Fruit fly (Drosophila melanogaster) whole organism, embryonic: ENCODE data around the gene CG9360.
A peak's percentile ranks its signal among the peaks of the same experiment; 100 is the strongest.

ENCODE experiments used
- ATbp ChIP-seq: fragments of 200-800 bp; sonication (Bioruptor generic); optimal IDR thresholded peaks from 2 replicates; lab custom pipeline; 2017; ENCODE audit warnings: missing biosample characterization, mild to moderate bottlenecking, missing genetic modification characterization, missing genetic modification reagents
- Abd-B ChIP-seq: fragments of 200-800 bp; sonication (Bioruptor generic); optimal IDR thresholded peaks from 2 replicates; lab custom pipeline; 2018; ENCODE audit warnings: missing biosample characterization, mild to moderate bottlenecking, missing genetic modification characterization, moderate library complexity
- Adf1 ChIP-seq: fragments of 200-800 bp; sonication (Bioruptor generic); IDR thresholded peaks from 2 replicates; pipeline ENCODE4 v1.3.6; 2022; ENCODE audit warnings: missing biosample characterization, missing genetic modification characterization
- B-H1 ChIP-seq: fragments of 200-800 bp; sonication (Bioruptor generic); IDR thresholded peaks from 3 replicates; pipeline ENCODE4 v1.3.6; 2022; ENCODE audit warnings: missing biosample characterization, missing genetic modification characterization
- BtbVII ChIP-seq: fragments of 200-800 bp; sonication (Bioruptor generic); optimal IDR thresholded peaks from 3 replicates; lab custom pipeline; 2017; ENCODE audit warnings: missing biosample characterization, mild to moderate bottlenecking, missing genetic modification characterization
- CG11093 ChIP-seq: fragments of 200-800 bp; sonication (Bioruptor generic); IDR thresholded peaks from 3 replicates; pipeline ENCODE4 v1.3.6; 2022; ENCODE audit warnings: missing biosample characterization, missing genetic modification characterization
- CG15514 ChIP-seq: fragments of 200-800 bp; sonication (Bioruptor generic); optimal IDR thresholded peaks from 3 replicates; lab custom pipeline; 2017; ENCODE audit warnings: missing biosample characterization, missing genetic modification characterization, mild to moderate bottlenecking, moderate library complexity, missing genetic modification reagents
- CG16815 ChIP-seq: fragments of 200-800 bp; sonication (Bioruptor generic); optimal IDR thresholded peaks from 3 replicates; lab custom pipeline; 2017; ENCODE audit warnings: missing biosample characterization, mild to moderate bottlenecking, missing genetic modification characterization
- CG2678 ChIP-seq: fragments of 200-800 bp; sonication (Bioruptor generic); optimal IDR thresholded peaks from 3 replicates; lab custom pipeline; 2019; ENCODE audit warnings: missing biosample characterization, mild to moderate bottlenecking, missing genetic modification characterization, moderate library complexity
- CG3281 ChIP-seq: fragments of 200-800 bp; sonication (Bioruptor generic); optimal IDR thresholded peaks from 3 replicates; lab custom pipeline; 2017; ENCODE audit warnings: missing biosample characterization, mild to moderate bottlenecking, missing genetic modification characterization
- CG4328 ChIP-seq: fragments of 200-800 bp; sonication (Bioruptor generic); optimal IDR thresholded peaks from 3 replicates; lab custom pipeline; 2017; ENCODE audit warnings: missing biosample characterization, missing genetic modification reagents, missing genetic modification characterization
- CG5180 ChIP-seq: fragments of 200-800 bp; sonication (Bioruptor generic); optimal IDR thresholded peaks from 3 replicates; lab custom pipeline; 2017; ENCODE audit warnings: missing biosample characterization, missing genetic modification characterization, mild to moderate bottlenecking, moderate library complexity, missing genetic modification reagents
- CG6765 ChIP-seq: fragments of 200-800 bp; sonication (Bioruptor generic); optimal IDR thresholded peaks from 3 replicates; lab custom pipeline; 2017; ENCODE audit warnings: missing biosample characterization, mild to moderate bottlenecking, missing genetic modification characterization
- CG7963 ChIP-seq: fragments of 200-800 bp; sonication (Bioruptor generic); IDR thresholded peaks from 3 replicates; pipeline ENCODE4 v1.3.6; 2022; ENCODE audit warnings: missing biosample characterization, missing genetic modification characterization; ENCODE audit not compliant: partially characterized antibody
- CG8089 ChIP-seq: fragments of 200-800 bp; sonication (Bioruptor generic); optimal IDR thresholded peaks from 3 replicates; lab custom pipeline; 2016; ENCODE audit warnings: missing biosample characterization, missing genetic modification characterization
- CG8765 ChIP-seq: fragments of 200-800 bp; sonication (Bioruptor generic); IDR thresholded peaks from 2 replicates; pipeline ENCODE4 v1.3.6; 2022; ENCODE audit warnings: missing biosample characterization, missing genetic modification characterization
- CG8924 ChIP-seq: fragments of 200-800 bp; optimal IDR thresholded peaks from 3 replicates; lab custom pipeline; 2019; ENCODE audit warnings: missing biosample characterization, mild to moderate bottlenecking, missing genetic modification characterization, moderate library complexity
- CG8944 ChIP-seq: fragments of 200-800 bp; sonication (Bioruptor generic); optimal IDR thresholded peaks from 3 replicates; lab custom pipeline; 2016; ENCODE audit warnings: missing biosample characterization, missing genetic modification characterization
- Dp ChIP-seq: fragments of 200-800 bp; sonication (Bioruptor generic); optimal IDR thresholded peaks from 2 replicates; lab custom pipeline; 2018; ENCODE audit warnings: missing biosample characterization, mild to moderate bottlenecking, missing genetic modification characterization, moderate library complexity
- Eip74EF ChIP-seq, 2 experiments: fragments of 200-800 bp in 1 of 2; fragments of >200 bp in 1 of 2; sonication (Bioruptor generic) in 1 of 2; optimal IDR thresholded peaks; 2 replicates each; lab custom pipeline; 2017 to 2019; ENCODE audit warnings: missing biosample characterization in 2 of 2, missing genetic modification characterization in 2 of 2, mild to moderate bottlenecking in 1 of 2, moderate library complexity in 1 of 2
- Elba2 ChIP-seq: fragments of 200-800 bp; sonication (Bioruptor generic); optimal IDR thresholded peaks from 3 replicates; lab custom pipeline; 2016; ENCODE audit warnings: missing biosample characterization, missing genetic modification characterization
- Fer1 ChIP-seq: fragments of 200-800 bp; sonication (Bioruptor generic); optimal IDR thresholded peaks from 2 replicates; lab custom pipeline; 2017; ENCODE audit warnings: missing biosample characterization, mild to moderate bottlenecking, missing genetic modification characterization
- HLH3B ChIP-seq: fragments of 200-800 bp; sonication (Bioruptor generic); IDR thresholded peaks from 2 replicates; pipeline ENCODE4 v1.3.6; 2022; ENCODE audit warnings: missing biosample characterization, missing genetic modification characterization
- HmgZ ChIP-seq: fragments of 200-800 bp; sonication (Bioruptor generic); optimal IDR thresholded peaks from 2 replicates; lab custom pipeline; 2018; ENCODE audit warnings: missing biosample characterization, mild to moderate bottlenecking, missing genetic modification characterization
- Hmr ChIP-seq: fragments of 200-800 bp; sonication (Bioruptor generic); optimal IDR thresholded peaks from 3 replicates; lab custom pipeline; 2017; ENCODE audit warnings: mild to moderate bottlenecking, missing biosample characterization, missing genetic modification reagents, missing genetic modification characterization
- Kr ChIP-seq: fragments of 200-800 bp; sonication (Bioruptor generic); optimal IDR thresholded peaks from 2 replicates; lab custom pipeline; 2017; ENCODE audit warnings: missing biosample characterization, mild to moderate bottlenecking, missing genetic modification characterization
- Nf-YB ChIP-seq: fragments of 200-800 bp; sonication (Bioruptor generic); optimal IDR thresholded peaks from 3 replicates; lab custom pipeline; 2019; ENCODE audit warnings: missing biosample characterization, mild to moderate bottlenecking, missing genetic modification characterization, moderate library complexity
- Oaz ChIP-seq: fragments of 200-800 bp; sonication (Bioruptor generic); IDR thresholded peaks from 2 replicates; pipeline ENCODE4 v1.3.6; 2022; ENCODE audit warnings: missing biosample characterization, missing genetic modification characterization
- Pdp1 ChIP-seq, 2 experiments: fragments of 200-800 bp; sonication (Bioruptor generic); optimal IDR thresholded peaks; 3 replicates each; lab custom pipeline; 2016; ENCODE audit warnings: missing biosample characterization in 2 of 2, missing genetic modification characterization in 2 of 2, mild to moderate bottlenecking in 1 of 2, moderate library complexity in 1 of 2
- ara ChIP-seq: fragments of 200-800 bp; sonication (Bioruptor generic); IDR thresholded peaks from 2 replicates; pipeline ENCODE4 v1.3.6; 2022; ENCODE audit warnings: missing biosample characterization, missing genetic modification characterization
- bcd ChIP-seq: fragments of 200-800 bp; sonication (Bioruptor generic); optimal IDR thresholded peaks from 2 replicates; lab custom pipeline; 2017; ENCODE audit warnings: missing biosample characterization, mild to moderate bottlenecking, missing genetic modification characterization
- chif ChIP-seq, 2 experiments: fragments of 200-800 bp; sonication (Bioruptor generic); optimal IDR thresholded peaks; 3 replicates each; lab custom pipeline; 2016; ENCODE audit warnings: missing biosample characterization in 2 of 2, missing genetic modification characterization in 2 of 2
- chinmo ChIP-seq: fragments of 200-800 bp; sonication (Bioruptor generic); IDR thresholded peaks from 4 replicates; pipeline ENCODE4 v1.3.6; 2022; ENCODE audit warnings: missing biosample characterization, missing genetic modification characterization; ENCODE audit not compliant: partially characterized antibody
- da ChIP-seq: fragments of 200-800 bp; sonication (Bioruptor generic); optimal IDR thresholded peaks from 2 replicates; lab custom pipeline; 2016; ENCODE audit warnings: missing biosample characterization, missing genetic modification characterization
- dmrt99B ChIP-seq: fragments of 200-800 bp; sonication (Bioruptor generic); optimal IDR thresholded peaks from 2 replicates; lab custom pipeline; 2018; ENCODE audit warnings: missing biosample characterization, mild to moderate bottlenecking, missing genetic modification characterization, moderate library complexity
- ems ChIP-seq: fragments of 200-800 bp; sonication (Bioruptor generic); optimal IDR thresholded peaks from 3 replicates; lab custom pipeline; 2016; ENCODE audit warnings: missing biosample characterization, missing genetic modification characterization
- en ChIP-seq: fragments of 200-800 bp; sonication (Bioruptor generic); optimal IDR thresholded peaks from 2 replicates; lab custom pipeline; 2016; ENCODE audit warnings: missing biosample characterization, missing genetic modification characterization
- eyg ChIP-seq: fragments of 200-800 bp; sonication (Bioruptor generic); optimal IDR thresholded peaks from 3 replicates; lab custom pipeline; 2016; ENCODE audit warnings: missing biosample characterization, missing genetic modification characterization
- hkb ChIP-seq, 2 experiments: fragments of 200-800 bp in 1 of 2; fragments of >200 bp in 1 of 2; sonication (Bioruptor generic) in 1 of 2; IDR thresholded peaks in 1 of 2; optimal IDR thresholded peaks in 1 of 2; 2 replicates each; pipeline versions ENCODE4 v1.3.6 to Lab custom; 2017 to 2022; ENCODE audit warnings: missing biosample characterization in 1 of 2, missing genetic modification characterization in 1 of 2
- lab ChIP-seq: fragments of 200-800 bp; sonication (Bioruptor generic); optimal IDR thresholded peaks from 3 replicates; lab custom pipeline; 2017; ENCODE audit warnings: missing biosample characterization, missing genetic modification characterization, mild to moderate bottlenecking, moderate library complexity, missing genetic modification reagents
- lov ChIP-seq, 2 experiments: fragments of 200-800 bp in 1 of 2; fragments of >200 bp in 1 of 2; sonication (Bioruptor generic) in 1 of 2; IDR thresholded peaks in 1 of 2; optimal IDR thresholded peaks in 1 of 2; 2 replicates in 1 of 2; 3 replicates in 1 of 2; pipeline versions ENCODE4 v1.3.6 to Lab custom; 2017 to 2022; ENCODE audit warnings: missing biosample characterization in 1 of 2, missing genetic modification characterization in 1 of 2
- pfk ChIP-seq: fragments of 200-800 bp; sonication (Bioruptor generic); optimal IDR thresholded peaks from 2 replicates; lab custom pipeline; 2018; ENCODE audit warnings: missing biosample characterization, mild to moderate bottlenecking, missing genetic modification characterization, moderate library complexity
- pros ChIP-seq: fragments of 200-800 bp; sonication (Bioruptor generic); optimal IDR thresholded peaks from 3 replicates; lab custom pipeline; 2019; ENCODE audit warnings: missing biosample characterization, mild to moderate bottlenecking, missing genetic modification characterization, moderate library complexity
- sd ChIP-seq: fragments of 200-800 bp; sonication (Bioruptor generic); optimal IDR thresholded peaks from 3 replicates; lab custom pipeline; 2018; ENCODE audit warnings: missing biosample characterization, mild to moderate bottlenecking, missing genetic modification characterization, moderate library complexity
- sens ChIP-seq: fragments of 200-800 bp; sonication (Bioruptor generic); peaks from one replicate; lab custom pipeline; 2016; ENCODE audit warnings: missing biosample characterization, missing genetic modification characterization
- seq ChIP-seq: fragments of 200-800 bp; sonication (Bioruptor generic); IDR thresholded peaks from 2 replicates; pipeline ENCODE4 v1.3.6; 2022; ENCODE audit warnings: missing biosample characterization, missing genetic modification characterization
- unc-4 ChIP-seq: fragments of 200-800 bp; sonication (Bioruptor generic); IDR thresholded peaks from 2 replicates; pipeline ENCODE4 v1.3.6; 2022; ENCODE audit warnings: missing biosample characterization, missing genetic modification characterization; ENCODE audit not compliant: partially characterized antibody
- zen2 ChIP-seq: fragments of 200-800 bp; sonication (Bioruptor generic); IDR thresholded peaks from 3 replicates; pipeline ENCODE4 v1.3.6; 2022; ENCODE audit warnings: missing biosample characterization, missing genetic modification characterization; ENCODE audit not compliant: partially characterized antibody

The CG9360 gene

DNA sequence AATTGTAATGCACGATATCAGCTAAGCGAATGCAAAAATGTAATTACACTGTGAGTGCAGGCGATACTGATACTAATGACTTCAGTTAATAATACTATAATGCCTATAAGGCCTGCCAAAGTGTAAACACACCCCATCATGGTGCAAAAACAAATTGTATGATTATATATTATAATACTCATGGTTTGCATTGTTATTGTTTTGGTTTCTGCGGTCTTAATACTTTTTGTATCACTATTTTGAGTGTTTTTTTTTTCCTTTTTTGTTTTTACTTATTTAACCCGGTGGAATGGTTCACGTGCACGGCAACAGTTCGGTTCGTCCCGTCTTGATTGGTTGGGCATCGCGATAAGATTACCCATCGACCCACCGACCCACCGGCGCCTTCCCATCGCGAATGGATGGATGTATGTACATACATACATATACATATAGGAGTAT lies 49.4 kb upstream of the CG9360 start (continued):
- TF ChIP-seq pros (GFP tag; lab: Kevin White, UChicago) (no peak), Adf1 (GFP tag; lab: Robert Waterston, UW) (no peak), B-H1 (no peak), CG8924 (tag; lab: Kevin White, UChicago) (no peak), CG8089 (GFP tag; lab: Kevin White, UChicago) (no peak), zen2 (GFP tag; lab: Robert Waterston, UW) (no peak), sd (tag; lab: Kevin White, UChicago) (no peak), seq (GFP tag; lab: Robert Waterston, UW) (no peak), lov (optimal IDR thresholded peaks at IDR 0.05; lab: Kevin White, UChicago) (no peak), lov (GFP tag; IDR thresholded peaks at IDR 0.05; lab: Robert Waterston, UW) (no peak), Abd-B (GFP tag; lab: Kevin White, UChicago) (no peak), Oaz (no peak), CG7963 (GFP tag; lab: Robert Waterston, UW) (no peak), Kr (GFP tag; lab: Kevin White, UChicago) (no peak), da (GFP tag; lab: Kevin White, UChicago) (no peak), CG5180 (no peak), Dp (GFP tag; lab: Kevin White, UChicago) (no peak), HmgZ (tag; lab: Kevin White, UChicago) (no peak), chif (GFP tag; optimal IDR thresholded peaks at IDR 0.05; lab: Kevin White, UChicago) (no peak), chinmo (GFP tag; lab: Robert Waterston, UW) (0 out of 4 replicates have a peak, but pooled peaks have one; percentile 33), CG8765 (no peak), Elba2 (GFP tag; lab: Kevin White, UChicago) (no peak), Nf-YB (GFP tag; lab: Kevin White, UChicago) (peak; percentile 71), eyg (GFP tag; lab: Kevin White, UChicago) (no peak)

DNA sequence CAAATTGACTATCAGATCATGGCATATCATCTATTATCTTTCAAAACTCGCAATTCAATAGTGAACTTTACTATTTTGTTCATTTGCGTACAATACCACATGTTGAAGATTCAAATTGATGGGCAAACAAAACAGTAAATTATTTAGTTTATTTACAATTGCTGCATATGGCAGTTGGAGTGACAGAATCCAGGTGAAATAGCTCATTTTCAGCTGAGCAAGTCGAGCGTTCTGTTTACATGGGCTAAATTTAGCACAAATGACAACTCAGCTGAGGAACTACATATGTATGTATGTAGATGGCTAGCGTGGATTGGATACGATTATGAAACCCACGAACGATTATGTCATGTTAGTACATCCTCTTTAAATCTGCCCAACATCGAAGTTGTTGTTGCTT lies 48.4 kb upstream of the CG9360 start:
- TF ChIP-seq Eip74EF (GFP tag; optimal IDR thresholded peaks at IDR 0.05; lab: Kevin White, UChicago): no peak
- no peak for TF ChIP-seq CG8944
- TF ChIP-seq Hmr (GFP tag; lab: Kevin White, UChicago): peak; percentile 21
- peak; percentile 9 for TF ChIP-seq CG15514
- TF ChIP-seq dmrt99B (tag; lab: Kevin White, UChicago): no peak
- peak; percentile 5 for TF ChIP-seq pfk (GFP tag; lab: Kevin White, UChicago)
- peak; percentile 25 for TF ChIP-seq ATbp (GFP tag; lab: Kevin White, UChicago)
- no peak for TF ChIP-seq CG16815
- no peak for TF ChIP-seq hkb (optimal IDR thresholded peaks at IDR 0.05; lab: Kevin White, UChicago)
- no peak for TF ChIP-seq hkb (GFP tag; IDR thresholded peaks at IDR 0.05; lab: Robert Waterston, UW)
- TF ChIP-seq CG3281 (GFP tag; lab: Kevin White, UChicago): peak; percentile 30
- TF ChIP-seq CG4328 (GFP tag; lab: Kevin White, UChicago): peak; percentile 11
- TF ChIP-seq pros (GFP tag; lab: Kevin White, UChicago): no peak
- TF ChIP-seq sens: peak; percentile 12
- TF ChIP-seq Fer1 (GFP tag; lab: Kevin White, UChicago): peak; percentile 55
- peak; percentile 52 for TF ChIP-seq lab (GFP tag; lab: Kevin White, UChicago)
- no peak for TF ChIP-seq unc-4 (GFP tag; lab: Robert Waterston, UW)
- no peak for TF ChIP-seq bcd (GFP tag; lab: Kevin White, UChicago)
- no peak for TF ChIP-seq HLH3B (GFP tag; lab: Robert Waterston, UW)
- TF ChIP-seq CG6765 (GFP tag; lab: Kevin White, UChicago): peak; percentile 33
- no peak for TF ChIP-seq en
- TF ChIP-seq ara (GFP tag; lab: Robert Waterston, UW): no peak
- TF ChIP-seq CG11093 (GFP tag; lab: Robert Waterston, UW): no peak
- no peak for TF ChIP-seq CG2678 (tag; lab: Kevin White, UChicago)
- no peak for TF ChIP-seq ems (GFP tag; lab: Kevin White, UChicago)
- TF ChIP-seq Pdp1 (GFP tag; optimal IDR thresholded peaks at IDR 0.05; lab: Kevin White, UChicago): peak in 1 of 2 experiments; percentile 25
- peak; percentile 43 for TF ChIP-seq BtbVII (GFP tag; lab: Kevin White, UChicago)
